Fruit fly (Drosophila melanogaster): ENCODE measurements around the gene CG32640.

The CG32640 gene

dm6 chrX:13130175-13130822 is 47.5 kb upstream of the CG32640 start (continued):
- TF ChIP-seq CG12299 (tag; optimal IDR thresholded peaks at IDR 0.05) = no peak
- peak; percentile 45 for TF ChIP-seq gro (GFP tag; optimal IDR thresholded peaks at IDR 0.05)
- TF ChIP-seq lilli (GFP tag; optimal IDR thresholded peaks at IDR 0.05) = peak; percentile 70
- TF ChIP-seq CG3995 (GFP tag; optimal IDR thresholded peaks at IDR 0.05) = no peak
- TF ChIP-seq tll (GFP tag; optimal IDR thresholded peaks at IDR 0.05) = no peak
- peak; percentile 34 for TF ChIP-seq Mes4 (GFP tag; optimal IDR thresholded peaks at IDR 0.05)
- peak; percentile 32; the same call in 1 of the 2 replicates for TF ChIP-seq CG3847 (GFP tag; IDR thresholded peaks at IDR 0.05)
- peak; percentile 35; the same call in 1 of the 2 replicates for TF ChIP-seq CG32772 (GFP tag; IDR thresholded peaks at IDR 0.05)
- TF ChIP-seq CG6272 (GFP tag; IDR thresholded peaks at IDR 0.05) = no peak
- peak; percentile 52 for TF ChIP-seq repo (GFP tag; optimal IDR thresholded peaks at IDR 0.05)
- no peak for TF ChIP-seq CG6175 (GFP tag; IDR thresholded peaks at IDR 0.05)
- TF ChIP-seq CG10274 (GFP tag; optimal IDR thresholded peaks at IDR 0.05) = peak; percentile 13
- TF ChIP-seq hkb (optimal IDR thresholded peaks at IDR 0.05) = no peak
- TF ChIP-seq hkb (GFP tag; IDR thresholded peaks at IDR 0.05) = peak; percentile 70
- TF ChIP-seq lbe (GFP tag; optimal IDR thresholded peaks at IDR 0.05) = no peak
- TF ChIP-seq Nf-YB (GFP tag; optimal IDR thresholded peaks at IDR 0.05) = peak; percentile 51
- peak; percentile 36; the same call in 1 of the 3 replicates for TF ChIP-seq Optix (GFP tag; IDR thresholded peaks at IDR 0.05)
- TF ChIP-seq Xrp1 (GFP tag; IDR thresholded peaks at IDR 0.05) = peak; percentile 57; the same call in 1 of the 2 replicates
- TF ChIP-seq Poxn (GFP tag; IDR thresholded peaks at IDR 0.05) = no peak
- TF ChIP-seq CkIIα-i1 (GFP tag; IDR thresholded peaks at IDR 0.05) = no peak
- no peak for TF ChIP-seq chinmo (GFP tag; IDR thresholded peaks at IDR 0.05; ENCODE audit: partially characterized antibody)
- peak; percentile 65 for TF ChIP-seq tx (GFP tag; optimal IDR thresholded peaks at IDR 0.05)
- TF ChIP-seq da (GFP tag; optimal IDR thresholded peaks at IDR 0.05) = peak; percentile 13
- TF ChIP-seq usp (GFP tag; optimal IDR thresholded peaks at IDR 0.05) = no peak
- TF ChIP-seq esg (GFP tag; conservative IDR thresholded peaks at IDR 0.05) = peak; percentile 48
- TF ChIP-seq CG6689 (GFP tag; IDR thresholded peaks at IDR 0.05) = peak; percentile 62
- peak; percentile 62 for TF ChIP-seq unpg (GFP tag; optimal IDR thresholded peaks at IDR 0.05)
- peak; percentile 67 for TF ChIP-seq Chrac-16 (GFP tag; optimal IDR thresholded peaks at IDR 0.05)
- TF ChIP-seq tio (GFP tag; optimal IDR thresholded peaks at IDR 0.05) = peak; percentile 78
- TF ChIP-seq CG18619 (GFP tag; optimal IDR thresholded peaks at IDR 0.05) = peak; percentile 74
- TF ChIP-seq CG4328 (GFP tag; optimal IDR thresholded peaks at IDR 0.05) = peak; percentile 72
- TF ChIP-seq Atf-2 (GFP tag; optimal IDR thresholded peaks at IDR 0.05) = peak; percentile 77
- TF ChIP-seq CG3726 (GFP tag; IDR thresholded peaks at IDR 0.05) = no peak
- TF ChIP-seq CG9215 (GFP tag; IDR thresholded peaks at IDR 0.05) = no peak
- peak; percentile 70 for TF ChIP-seq gcm (GFP tag; optimal IDR thresholded peaks at IDR 0.05)
- TF ChIP-seq CG13424 (tag; optimal IDR thresholded peaks at IDR 0.05) = peak; percentile 83
- TF ChIP-seq eyg (GFP tag; optimal IDR thresholded peaks at IDR 0.05) = peak; percentile 8
- TF ChIP-seq nau (GFP tag; optimal IDR thresholded peaks at IDR 0.05) = peak; percentile 70
- TF ChIP-seq CG2678 (tag; optimal IDR thresholded peaks at IDR 0.05) = peak; percentile 88
- TF ChIP-seq fru (optimal IDR thresholded peaks at IDR 0.05) = no peak
- TF ChIP-seq ewg (GFP tag; optimal IDR thresholded peaks at IDR 0.05) = peak; percentile 96
- TF ChIP-seq sqz (GFP tag; optimal IDR thresholded peaks at IDR 0.05) = peak; percentile 59
- TF ChIP-seq CG1832 (GFP tag; optimal IDR thresholded peaks at IDR 0.05) = no peak
- 0 out of 2 replicates have a peak, but pooled peaks have one; percentile 7 for TF ChIP-seq E2f2 (GFP tag; IDR thresholded peaks at IDR 0.05)
- peak; percentile 84 for TF ChIP-seq nmo (GFP tag; optimal IDR thresholded peaks at IDR 0.05)
- TF ChIP-seq CG18476 (GFP tag; optimal IDR thresholded peaks at IDR 0.05) = peak; percentile 62
- peak; percentile 96 for TF ChIP-seq sens (GFP tag)
- TF ChIP-seq CG15696 (tag; optimal IDR thresholded peaks at IDR 0.05) = peak; percentile 74
- TF ChIP-seq insv (GFP tag; optimal IDR thresholded peaks at IDR 0.05) = no peak
- TF ChIP-seq Meics (GFP tag; optimal IDR thresholded peaks at IDR 0.05) = peak; percentile 81
- peak; percentile 64 for TF ChIP-seq fd96Cb (tag; optimal IDR thresholded peaks at IDR 0.05)

Measured in whole organism, embryonic.